Fruit fly (Drosophila melanogaster) whole organism, embryonic: ENCODE measurements around the gene CG13699.

ENCODE experiments used
- Adf1 ChIP-seq: fragments of 200-800 bp; sonication (Bioruptor generic); IDR thresholded peaks from 2 replicates; pipeline ENCODE4 v1.3.6; 2022; ENCODE audit warnings: missing biosample characterization, missing genetic modification characterization
- BEAF-32 ChIP-seq: fragments of 200-800 bp; sonication (Bioruptor generic); optimal IDR thresholded peaks from 3 replicates; lab custom pipeline; 2017; ENCODE audit warnings: missing biosample characterization, missing genetic modification characterization, mild to moderate bottlenecking, moderate library complexity, missing genetic modification reagents
- Bgb ChIP-seq: fragments of 200-800 bp; sonication (Bioruptor generic); IDR thresholded peaks from 2 replicates; pipeline ENCODE4 v1.3.6; 2022; ENCODE audit warnings: missing biosample characterization, missing genetic modification characterization; ENCODE audit not compliant: partially characterized antibody
- Bteb2 ChIP-seq: fragments of 200-800 bp; sonication (Bioruptor generic); optimal IDR thresholded peaks from 2 replicates; lab custom pipeline; 2016; ENCODE audit warnings: missing biosample characterization, missing genetic modification characterization
- CG12744 ChIP-seq: fragments of 200-800 bp; sonication (Bioruptor generic); optimal IDR thresholded peaks from 2 replicates; lab custom pipeline; 2016; ENCODE audit warnings: missing biosample characterization, missing genetic modification characterization
- CG12769 ChIP-seq: fragments of 200-800 bp; sonication (Bioruptor generic); optimal IDR thresholded peaks from 2 replicates; lab custom pipeline; 2019; ENCODE audit warnings: missing biosample characterization, mild to moderate bottlenecking, missing genetic modification characterization, moderate library complexity
- CG17186 ChIP-seq: fragments of 200-800 bp; sonication (Bioruptor generic); optimal IDR thresholded peaks from 3 replicates; lab custom pipeline; 2017; ENCODE audit warnings: missing biosample characterization, missing genetic modification reagents, missing genetic modification characterization
- CG17568 ChIP-seq: fragments of 200-800 bp; sonication (Bioruptor generic); optimal IDR thresholded peaks from 2 replicates; lab custom pipeline; 2018; ENCODE audit warnings: missing biosample characterization, mild to moderate bottlenecking, missing genetic modification characterization, moderate library complexity
- CG17612 ChIP-seq: fragments of 200-800 bp; sonication (Bioruptor generic); IDR thresholded peaks from 2 replicates; pipeline ENCODE4 v1.3.6; 2022; ENCODE audit warnings: missing biosample characterization, missing genetic modification characterization
- CG18262 ChIP-seq: fragments of 200-800 bp; optimal IDR thresholded peaks from 3 replicates; lab custom pipeline; 2019; ENCODE audit warnings: missing biosample characterization, mild to moderate bottlenecking, missing genetic modification characterization, moderate library complexity
- CG2116 ChIP-seq: fragments of 200-800 bp; sonication (Bioruptor generic); optimal IDR thresholded peaks from 3 replicates; lab custom pipeline; 2018; ENCODE audit warnings: missing biosample characterization, mild to moderate bottlenecking, missing genetic modification characterization
- CG34376 ChIP-seq: fragments of 200-800 bp; sonication (Bioruptor generic); optimal IDR thresholded peaks from 2 replicates; lab custom pipeline; 2018; ENCODE audit warnings: missing biosample characterization, mild to moderate bottlenecking, missing genetic modification characterization
- CG3726 ChIP-seq: fragments of 200-800 bp; sonication (Bioruptor generic); IDR thresholded peaks from 3 replicates; pipeline ENCODE4, ENCODE4 v1.3.6; 2022; ENCODE audit warnings: missing biosample characterization, missing genetic modification characterization
- CG42726 ChIP-seq: fragments of 200-800 bp; sonication (Bioruptor generic); IDR thresholded peaks from 2 replicates; pipeline ENCODE4 v1.3.6; 2022; ENCODE audit warnings: missing biosample characterization, missing genetic modification characterization; ENCODE audit not compliant: partially characterized antibody
- CG4404 ChIP-seq: fragments of 200-800 bp; sonication (Bioruptor generic); IDR thresholded peaks from 2 replicates; pipeline ENCODE4 v1.3.6; 2022; ENCODE audit warnings: missing biosample characterization, missing genetic modification characterization
- CG6791 ChIP-seq: fragments of 200-800 bp; sonication (Bioruptor generic); IDR thresholded peaks from 3 replicates; pipeline ENCODE4 v1.3.6; 2022; ENCODE audit warnings: missing biosample characterization, missing genetic modification characterization; ENCODE audit not compliant: partially characterized antibody
- CkIIα-i1 ChIP-seq: fragments of 200-800 bp; sonication (Bioruptor generic); IDR thresholded peaks from 2 replicates; pipeline ENCODE4 v1.3.6; 2022; ENCODE audit warnings: missing biosample characterization, missing genetic modification characterization
- CoRest ChIP-seq: fragments of 200-800 bp; sonication (Bioruptor generic); optimal IDR thresholded peaks from 3 replicates; lab custom pipeline; 2018; ENCODE audit warnings: missing biosample characterization, mild to moderate bottlenecking, missing genetic modification characterization, moderate library complexity
- D ChIP-seq, 2 experiments: fragments of 200-800 bp in 1 of 2; fragments of >200 bp in 1 of 2; sonication (Bioruptor generic) in 1 of 2; optimal IDR thresholded peaks; 2 replicates in 1 of 2; 3 replicates in 1 of 2; lab custom pipeline; 2017; ENCODE audit warnings: mild to moderate bottlenecking in 1 of 2, missing biosample characterization in 1 of 2, missing genetic modification characterization in 1 of 2, missing genetic modification reagents in 1 of 2
- Dref ChIP-seq: fragments of 200-800 bp; sonication (Bioruptor generic); IDR thresholded peaks from 2 replicates; pipeline ENCODE4 v1.3.6; 2022; ENCODE audit warnings: missing biosample characterization, missing genetic modification characterization
- Gsc ChIP-seq: fragments of 200-800 bp; sonication (Bioruptor generic); IDR thresholded peaks from 2 replicates; pipeline ENCODE4 v1.3.6; 2022; ENCODE audit warnings: missing biosample characterization, missing genetic modification characterization
- HLH3B ChIP-seq: fragments of 200-800 bp; sonication (Bioruptor generic); IDR thresholded peaks from 2 replicates; pipeline ENCODE4 v1.3.6; 2022; ENCODE audit warnings: missing biosample characterization, missing genetic modification characterization
- Hr51 ChIP-seq, 2 experiments: fragments of 200-800 bp; sonication (Bioruptor generic); optimal IDR thresholded peaks; 2 replicates in 1 of 2; 3 replicates in 1 of 2; lab custom pipeline; 2016 to 2018; ENCODE audit warnings: missing biosample characterization in 2 of 2, missing genetic modification characterization in 2 of 2, mild to moderate bottlenecking in 1 of 2, moderate library complexity in 1 of 2
- MBD-R2 ChIP-seq: fragments of 200-800 bp; sonication (Bioruptor generic); IDR thresholded peaks from 2 replicates; pipeline ENCODE4 v1.3.6; 2022; ENCODE audit warnings: missing biosample characterization, missing genetic modification characterization
- Mrtf ChIP-seq: fragments of 200-800 bp; sonication (Bioruptor generic); IDR thresholded peaks from 3 replicates; pipeline ENCODE4 v1.3.6; 2022; ENCODE audit warnings: missing biosample characterization, missing genetic modification characterization
- NFAT ChIP-seq: fragments of 200-800 bp; sonication (Bioruptor generic); IDR thresholded peaks from 2 replicates; pipeline ENCODE4 v1.3.6; 2022; ENCODE audit warnings: missing biosample characterization, missing genetic modification characterization
- Ptx1 ChIP-seq: fragments of 200-800 bp; sonication (Bioruptor generic); IDR thresholded peaks from 2 replicates; pipeline ENCODE4 v1.3.6; 2022; ENCODE audit warnings: missing biosample characterization, missing genetic modification characterization
- Sry-δ ChIP-seq: fragments of 200-800 bp; sonication (Bioruptor generic); optimal IDR thresholded peaks from 2 replicates; lab custom pipeline; 2016; ENCODE audit warnings: missing biosample characterization, missing genetic modification characterization
- amos ChIP-seq: fragments of 200-800 bp; sonication (Bioruptor generic); IDR thresholded peaks from 2 replicates; pipeline ENCODE4 v1.3.6; 2022; ENCODE audit warnings: missing biosample characterization, missing genetic modification characterization; ENCODE audit not compliant: partially characterized antibody
- da ChIP-seq: fragments of 200-800 bp; sonication (Bioruptor generic); optimal IDR thresholded peaks from 2 replicates; lab custom pipeline; 2016; ENCODE audit warnings: missing biosample characterization, missing genetic modification characterization
- dmrt11E ChIP-seq: fragments of 200-800 bp; sonication (Bioruptor generic); optimal IDR thresholded peaks from 3 replicates; lab custom pipeline; 2018; ENCODE audit warnings: missing biosample characterization, mild to moderate bottlenecking, missing genetic modification characterization, moderate library complexity
- emc ChIP-seq: fragments of 200-800 bp; sonication (Bioruptor generic); optimal IDR thresholded peaks from 2 replicates; lab custom pipeline; 2016; ENCODE audit warnings: missing biosample characterization, missing genetic modification characterization
- hbn ChIP-seq: fragments of 200-800 bp; sonication (Bioruptor generic); IDR thresholded peaks from 2 replicates; pipeline ENCODE4 v1.3.6; 2022; ENCODE audit warnings: missing biosample characterization, missing genetic modification characterization; ENCODE audit not compliant: partially characterized antibody
- insv ChIP-seq, 2 experiments: fragments of 200-800 bp; sonication (Bioruptor generic); optimal IDR thresholded peaks; 3 replicates each; lab custom pipeline; 2016 to 2018; ENCODE audit warnings: missing biosample characterization in 2 of 2, missing genetic modification characterization in 2 of 2
- jing ChIP-seq: fragments of 200-800 bp; sonication (Bioruptor generic); optimal IDR thresholded peaks from 2 replicates; lab custom pipeline; 2018; ENCODE audit warnings: missing biosample characterization, mild to moderate bottlenecking, missing genetic modification characterization
- jumu ChIP-seq: fragments of 200-800 bp; sonication (Bioruptor generic); optimal IDR thresholded peaks from 3 replicates; lab custom pipeline; 2016; ENCODE audit warnings: missing biosample characterization, missing genetic modification characterization
- lbe ChIP-seq: fragments of 200-800 bp; sonication (Bioruptor generic); optimal IDR thresholded peaks from 2 replicates; lab custom pipeline; 2016; ENCODE audit warnings: missing biosample characterization, mild to moderate bottlenecking, missing genetic modification characterization
- luna ChIP-seq: fragments of 200-800 bp; sonication (Bioruptor generic); optimal IDR thresholded peaks from 2 replicates; lab custom pipeline; 2016; ENCODE audit warnings: missing biosample characterization, missing genetic modification characterization
- onecut ChIP-seq: fragments of 200-800 bp; sonication (Bioruptor generic); IDR thresholded peaks from 2 replicates; pipeline ENCODE4 v1.3.6; 2022; ENCODE audit warnings: missing biosample characterization, missing genetic modification characterization
- pan ChIP-seq, 4 experiments: fragments of >200 bp in 3 of 4; fragments of 200-800 bp in 1 of 4; sonication (Bioruptor generic) in 1 of 4; optimal IDR thresholded peaks in 3 of 4; IDR thresholded peaks in 1 of 4; 2 replicates each; pipeline versions ENCODE4 v1.3.6 to Lab custom; 2017 to 2022; ENCODE audit warnings: missing biosample characterization in 2 of 4, missing genetic modification characterization in 2 of 4, mixed read lengths in 1 of 4
- pita ChIP-seq: fragments of 200-800 bp; sonication (Bioruptor generic); optimal IDR thresholded peaks from 2 replicates; lab custom pipeline; 2017; ENCODE audit warnings: missing biosample characterization, mild to moderate bottlenecking, missing genetic modification characterization
- schlank ChIP-seq: fragments of 200-800 bp; sonication (Bioruptor generic); optimal IDR thresholded peaks from 2 replicates; lab custom pipeline; 2018; ENCODE audit warnings: missing biosample characterization, mild to moderate bottlenecking, missing genetic modification characterization
- sens ChIP-seq: fragments of 200-800 bp; sonication (Bioruptor generic); peaks from one replicate; lab custom pipeline; 2016; ENCODE audit warnings: missing biosample characterization, missing genetic modification characterization
- sens-2 ChIP-seq: fragments of 200-800 bp; sonication (Bioruptor generic); IDR thresholded peaks from 2 replicates; pipeline ENCODE4 v1.3.6; 2022; ENCODE audit warnings: missing biosample characterization, missing genetic modification characterization
- stc ChIP-seq: fragments of 200-800 bp; sonication (Bioruptor generic); IDR thresholded peaks from 2 replicates; pipeline ENCODE4 v1.3.6; 2022; ENCODE audit warnings: missing biosample characterization, missing genetic modification characterization
- sug ChIP-seq: fragments of 200-800 bp; optimal IDR thresholded peaks from 2 replicates; lab custom pipeline; 2019; ENCODE audit warnings: missing biosample characterization, mild to moderate bottlenecking, missing genetic modification characterization, moderate library complexity
- tio ChIP-seq: fragments of 200-800 bp; sonication (Bioruptor generic); optimal IDR thresholded peaks from 2 replicates; lab custom pipeline; 2017; ENCODE audit warnings: missing biosample characterization, missing genetic modification characterization, inconsistent platforms
- zf30C ChIP-seq: fragments of 200-800 bp; sonication (Bioruptor generic); optimal IDR thresholded peaks from 3 replicates; lab custom pipeline; 2018; ENCODE audit warnings: missing biosample characterization, mild to moderate bottlenecking, missing genetic modification characterization
- zfh2 ChIP-seq: fragments of 200-800 bp; sonication (Bioruptor generic); optimal IDR thresholded peaks from 2 replicates; lab custom pipeline; 2016; ENCODE audit warnings: missing biosample characterization, missing genetic modification characterization

Gene CG13699

dm6 chr3L:18112669-18113068, 49.7 kb downstream of the CG13699 start, which contains the start of the genes CG32195 and CG7341 (continued):
- TF ChIP-seq CG18262 (tag; lab: Kevin White, UChicago) (no peak), CG12744 (GFP tag; lab: Kevin White, UChicago) (no peak), Mrtf (no peak), jumu (GFP tag; lab: Kevin White, UChicago) (no peak), jing (GFP tag; lab: Kevin White, UChicago) (no peak), CG17186 (GFP tag; lab: Kevin White, UChicago) (peak; percentile 10), hbn (GFP tag; lab: Robert Waterston, UW) (peak; percentile 72), lbe (peak; percentile 31), CG17568 (GFP tag; lab: Kevin White, UChicago) (peak; percentile 26), MBD-R2 (GFP tag; lab: Robert Waterston, UW) (no peak; the same call in 1 of the 2 replicates), amos (peak; percentile 68; the same call in 1 of the 2 replicates), BEAF-32 (GFP tag; lab: Kevin White, UChicago) (peak; percentile 46), Bgb (GFP tag; lab: Robert Waterston, UW) (peak; percentile 82), Hr51 (GFP tag; optimal IDR thresholded peaks at IDR 0.05; lab: Kevin White, UChicago) (no peak), sug (tag; lab: Kevin White, UChicago) (peak; percentile 40), schlank (tag; lab: Kevin White, UChicago) (no peak), Dref (peak; percentile 77), sens (GFP tag; lab: Kevin White, UChicago) (no peak)

dm6 chr3L:18109459-18109863, 52.9 kb downstream of the CG13699 start, which contains the start of the genes Polr3D and mus304:
Gene Polr3D, minus strand, starts transcription at chr3L:18109574.
Gene mus304, plus strand, starts transcription at chr3L:18109814.
- no peak for TF ChIP-seq Bteb2 (GFP tag; lab: Kevin White, UChicago)
- peak; percentile 61; the same call in 2 of the 3 replicates for TF ChIP-seq CG6791 (GFP tag; lab: Robert Waterston, UW)
- TF ChIP-seq insv (GFP tag; optimal IDR thresholded peaks at IDR 0.05; lab: Kevin White, UChicago): no peak
- no peak for TF ChIP-seq D (optimal IDR thresholded peaks at IDR 0.05; lab: Kevin White, UChicago)
- no peak for TF ChIP-seq D (GFP tag; optimal IDR thresholded peaks at IDR 0.05; lab: Kevin White, UChicago)
- no peak for TF ChIP-seq zf30C
- TF ChIP-seq CG12769 (tag; lab: Kevin White, UChicago): no peak
- TF ChIP-seq CG4404: no peak
- peak; percentile 85 for TF ChIP-seq CG2116 (GFP tag; lab: Kevin White, UChicago)
- no peak; the same call in 1 of the 2 replicates for TF ChIP-seq NFAT (GFP tag; lab: Robert Waterston, UW)
- TF ChIP-seq CG34376 (GFP tag; lab: Kevin White, UChicago): peak; percentile 58
- no peak for TF ChIP-seq sens-2 (GFP tag; lab: Robert Waterston, UW)
- TF ChIP-seq tio (GFP tag; lab: Kevin White, UChicago): no peak
- no peak for TF ChIP-seq emc (GFP tag; lab: Kevin White, UChicago)
- TF ChIP-seq Gsc (GFP tag; lab: Robert Waterston, UW): no peak
- TF ChIP-seq CkIIα-i1 (GFP tag; lab: Robert Waterston, UW): no peak
- TF ChIP-seq CoRest (tag; lab: Kevin White, UChicago): peak; percentile 50
- no peak for TF ChIP-seq zfh2
- TF ChIP-seq pan (optimal IDR thresholded peaks at IDR 0.05; lab: Kevin White, UChicago): no peak
- no peak for TF ChIP-seq pan (GFP tag; optimal IDR thresholded peaks at IDR 0.05 in 1 of 2, IDR thresholded peaks at IDR 0.05 in 1 of 2)
- TF ChIP-seq pita: no peak
- no peak for TF ChIP-seq CG17612 (GFP tag; lab: Robert Waterston, UW)
- TF ChIP-seq stc (GFP tag; lab: Robert Waterston, UW): no peak
- no peak for TF ChIP-seq CG42726 (GFP tag; lab: Robert Waterston, UW)
- TF ChIP-seq Ptx1 (GFP tag; lab: Robert Waterston, UW): no peak
- TF ChIP-seq amos: peak; percentile 44; the same call in 1 of the 2 replicates
- TF ChIP-seq da (GFP tag; lab: Kevin White, UChicago): no peak
- TF ChIP-seq Adf1 (GFP tag; lab: Robert Waterston, UW): no peak
- TF ChIP-seq HLH3B (GFP tag; lab: Robert Waterston, UW): no peak
- no peak for TF ChIP-seq luna (GFP tag; lab: Kevin White, UChicago)
- TF ChIP-seq Sry-δ: peak; percentile 75
- TF ChIP-seq onecut (GFP tag; lab: Robert Waterston, UW): 0 out of 2 replicates have a peak, but pooled peaks have one; percentile 14
- no peak for TF ChIP-seq CG3726 (GFP tag; lab: Robert Waterston, UW)
- no peak for TF ChIP-seq dmrt11E
